Fruit fly (Drosophila melanogaster) whole organism, embryonic: Measurements from ENCODE around the gene gish.
A peak's percentile ranks its signal among the peaks of the same experiment; 100 is the strongest.

Source experiments
- BtbVII ChIP-seq: fragments of 200-800 bp; sonication (Bioruptor generic); optimal IDR thresholded peaks from 3 replicates; lab custom pipeline; 2017; ENCODE audit warnings: missing biosample characterization, mild to moderate bottlenecking, missing genetic modification characterization
- C15 ChIP-seq: fragments of 200-800 bp; sonication (Bioruptor generic); IDR thresholded peaks from 3 replicates; pipeline ENCODE4 v1.3.6; 2022; ENCODE audit warnings: missing biosample characterization, missing genetic modification characterization
- CG10147 ChIP-seq: fragments of 200-800 bp; sonication (Bioruptor generic); optimal IDR thresholded peaks from 2 replicates; lab custom pipeline; 2019; ENCODE audit warnings: missing biosample characterization, mild to moderate bottlenecking, missing genetic modification characterization, moderate library complexity
- CG10274 ChIP-seq: fragments of 200-800 bp; sonication (Bioruptor generic); optimal IDR thresholded peaks from 3 replicates; lab custom pipeline; 2017; ENCODE audit warnings: missing biosample characterization, mild to moderate bottlenecking, missing genetic modification characterization
- CG16863 ChIP-seq: fragments of 200-800 bp; sonication (Bioruptor generic); optimal IDR thresholded peaks from 3 replicates; lab custom pipeline; 2016; ENCODE audit warnings: missing biosample characterization, missing genetic modification characterization
- CG17328 ChIP-seq: fragments of 200-800 bp; sonication (Bioruptor generic); IDR thresholded peaks from 2 replicates; pipeline ENCODE4 v1.3.6; 2022; ENCODE audit warnings: missing biosample characterization, missing genetic modification characterization
- CG17912 ChIP-seq: fragments of 200-800 bp; sonication (Bioruptor generic); optimal IDR thresholded peaks from 2 replicates; lab custom pipeline; 2018; ENCODE audit warnings: missing biosample characterization, mild to moderate bottlenecking, missing genetic modification characterization
- CG31224 ChIP-seq: fragments of 200-800 bp; sonication (Bioruptor generic); IDR thresholded peaks from 2 replicates; pipeline ENCODE4 v1.3.6; 2022; ENCODE audit warnings: missing biosample characterization, missing genetic modification characterization
- CG31388 ChIP-seq: fragments of 200-800 bp; sonication (Bioruptor generic); optimal IDR thresholded peaks from 2 replicates; lab custom pipeline; 2016; ENCODE audit warnings: missing biosample characterization, missing genetic modification characterization
- CG32767 ChIP-seq: fragments of 200-800 bp; sonication (Bioruptor generic); IDR thresholded peaks from 2 replicates; pipeline ENCODE4 v1.3.6; 2022; ENCODE audit warnings: missing biosample characterization, missing genetic modification characterization
- CG33557 ChIP-seq: fragments of 200-800 bp; sonication (Bioruptor generic); optimal IDR thresholded peaks from 2 replicates; lab custom pipeline; 2019; ENCODE audit warnings: missing biosample characterization, mild to moderate bottlenecking, missing genetic modification characterization, moderate library complexity
- CG34376 ChIP-seq: fragments of 200-800 bp; sonication (Bioruptor generic); optimal IDR thresholded peaks from 2 replicates; lab custom pipeline; 2018; ENCODE audit warnings: missing biosample characterization, mild to moderate bottlenecking, missing genetic modification characterization
- CG34422 ChIP-seq: fragments of 200-800 bp; sonication (Bioruptor generic); IDR thresholded peaks from 3 replicates; pipeline ENCODE4 v1.3.6; 2022; ENCODE audit warnings: missing biosample characterization, missing genetic modification characterization
- CG43689 ChIP-seq: fragments of 200-800 bp; sonication (Bioruptor generic); IDR thresholded peaks from 2 replicates; pipeline ENCODE4 v1.3.6; 2022; ENCODE audit warnings: missing biosample characterization, missing genetic modification characterization
- CG6175 ChIP-seq: fragments of 200-800 bp; sonication (Bioruptor generic); IDR thresholded peaks from 3 replicates; pipeline ENCODE4 v1.3.6; 2022; ENCODE audit warnings: missing biosample characterization, missing genetic modification characterization
- CG6683 ChIP-seq: fragments of 200-800 bp; sonication (Bioruptor generic); optimal IDR thresholded peaks from 2 replicates; lab custom pipeline; 2017; ENCODE audit warnings: missing biosample characterization, mild to moderate bottlenecking, missing genetic modification characterization, missing genetic modification reagents
- CG6791 ChIP-seq: fragments of 200-800 bp; sonication (Bioruptor generic); IDR thresholded peaks from 3 replicates; pipeline ENCODE4 v1.3.6; 2022; ENCODE audit warnings: missing biosample characterization, missing genetic modification characterization; ENCODE audit not compliant: partially characterized antibody
- CG7786 ChIP-seq: fragments of 200-800 bp; sonication (Bioruptor generic); optimal IDR thresholded peaks from 2 replicates; lab custom pipeline; 2016; ENCODE audit warnings: missing biosample characterization, missing genetic modification characterization
- Drgx ChIP-seq: fragments of 200-800 bp; sonication (Bioruptor generic); IDR thresholded peaks from 2 replicates; pipeline ENCODE4 v1.3.6; 2022; ENCODE audit warnings: missing biosample characterization, missing genetic modification characterization
- Eip74EF ChIP-seq, 2 experiments: fragments of 200-800 bp in 1 of 2; fragments of >200 bp in 1 of 2; sonication (Bioruptor generic) in 1 of 2; optimal IDR thresholded peaks; 2 replicates each; lab custom pipeline; 2017 to 2019; ENCODE audit warnings: missing biosample characterization in 2 of 2, missing genetic modification characterization in 2 of 2, mild to moderate bottlenecking in 1 of 2, moderate library complexity in 1 of 2
- Ets65A ChIP-seq: fragments of 200-800 bp; sonication (Bioruptor generic); peaks from one replicate; lab custom pipeline; 2016; ENCODE audit warnings: missing biosample characterization, missing genetic modification characterization
- GATAe ChIP-seq: fragments of 200-800 bp; sonication (Bioruptor generic); conservative IDR thresholded peaks from 2 replicates; pipeline ENCODE4 v1.3.6; 2022; ENCODE audit warnings: missing biosample characterization, missing genetic modification characterization
- HmgZ ChIP-seq: fragments of 200-800 bp; sonication (Bioruptor generic); optimal IDR thresholded peaks from 2 replicates; lab custom pipeline; 2018; ENCODE audit warnings: missing biosample characterization, mild to moderate bottlenecking, missing genetic modification characterization
- Hr78 ChIP-seq, 2 experiments: fragments of 200-800 bp in 1 of 2; fragments of >200 bp in 1 of 2; sonication (Bioruptor generic) in 1 of 2; optimal IDR thresholded peaks; 2 replicates each; lab custom pipeline; 2017 to 2019; ENCODE audit warnings: missing biosample characterization in 2 of 2, missing genetic modification characterization in 2 of 2, mild to moderate bottlenecking in 1 of 2, moderate library complexity in 1 of 2
- Oli ChIP-seq: fragments of 200-800 bp; sonication (Bioruptor generic); optimal IDR thresholded peaks from 2 replicates; lab custom pipeline; 2018; ENCODE audit warnings: missing biosample characterization, mild to moderate bottlenecking, missing genetic modification characterization, moderate library complexity
- Rx ChIP-seq: fragments of 200-800 bp; sonication (Bioruptor generic); IDR thresholded peaks from 2 replicates; pipeline ENCODE4 v1.3.6; 2022; ENCODE audit warnings: missing biosample characterization, missing genetic modification characterization
- aop ChIP-seq: fragments of 200-800 bp; sonication (Bioruptor generic); IDR thresholded peaks from 2 replicates; pipeline ENCODE4 v1.3.6; 2022; ENCODE audit warnings: missing biosample characterization, missing genetic modification characterization
- ash1 ChIP-seq: fragments of 200-800 bp; sonication (Bioruptor generic); optimal IDR thresholded peaks from 2 replicates; lab custom pipeline; 2018; ENCODE audit warnings: missing biosample characterization, mild to moderate bottlenecking, missing genetic modification characterization
- cato ChIP-seq: fragments of 200-800 bp; sonication (Bioruptor generic); optimal IDR thresholded peaks from 2 replicates; lab custom pipeline; 2016; ENCODE audit warnings: missing biosample characterization, missing genetic modification characterization, borderline replicate concordance
- caup ChIP-seq: fragments of 200-800 bp; sonication (Bioruptor generic); optimal IDR thresholded peaks from 3 replicates; lab custom pipeline; 2017; ENCODE audit warnings: missing biosample characterization, mild to moderate bottlenecking, missing genetic modification characterization, moderate library complexity; ENCODE audit not compliant: severe bottlenecking
- dimm ChIP-seq: fragments of 200-800 bp; sonication (Bioruptor generic); IDR thresholded peaks from 2 replicates; pipeline ENCODE4 v1.3.6; 2022; ENCODE audit warnings: missing biosample characterization, missing genetic modification characterization
- disco-r ChIP-seq: fragments of 200-800 bp; sonication (Bioruptor generic); optimal IDR thresholded peaks from 2 replicates; lab custom pipeline; 2016; ENCODE audit warnings: missing biosample characterization, missing genetic modification characterization
- dm ChIP-seq: fragments of 200-800 bp; sonication (Bioruptor generic); optimal IDR thresholded peaks from 3 replicates; lab custom pipeline; 2016; ENCODE audit warnings: missing biosample characterization, missing genetic modification characterization
- exex ChIP-seq: fragments of 200-800 bp; sonication (Bioruptor generic); optimal IDR thresholded peaks from 4 replicates; lab custom pipeline; 2018; ENCODE audit warnings: missing biosample characterization, mild to moderate bottlenecking, missing genetic modification characterization, moderate library complexity
- grn ChIP-seq: fragments of 200-800 bp; sonication (Bioruptor generic); optimal IDR thresholded peaks from 3 replicates; lab custom pipeline; 2017; ENCODE audit warnings: missing biosample characterization, missing genetic modification characterization
- h ChIP-seq: fragments of >200 bp; optimal IDR thresholded peaks from 2 replicates; lab custom pipeline; 2017
- jing ChIP-seq: fragments of 200-800 bp; sonication (Bioruptor generic); optimal IDR thresholded peaks from 2 replicates; lab custom pipeline; 2018; ENCODE audit warnings: missing biosample characterization, mild to moderate bottlenecking, missing genetic modification characterization
- kah ChIP-seq: fragments of 200-800 bp; sonication (Bioruptor generic); optimal IDR thresholded peaks from 2 replicates; lab custom pipeline; 2018; ENCODE audit warnings: missing biosample characterization, mild to moderate bottlenecking, missing genetic modification characterization
- mirr ChIP-seq: fragments of 200-800 bp; sonication (Bioruptor generic); optimal IDR thresholded peaks from 3 replicates; lab custom pipeline; 2018; ENCODE audit warnings: missing biosample characterization, mild to moderate bottlenecking, missing genetic modification characterization
- nerfin-1 ChIP-seq: fragments of 200-800 bp; sonication (Bioruptor generic); optimal IDR thresholded peaks from 3 replicates; lab custom pipeline; 2019; ENCODE audit warnings: missing biosample characterization, mild to moderate bottlenecking, missing genetic modification characterization, moderate library complexity
- pan ChIP-seq, 4 experiments: fragments of >200 bp in 3 of 4; fragments of 200-800 bp in 1 of 4; sonication (Bioruptor generic) in 1 of 4; optimal IDR thresholded peaks in 3 of 4; IDR thresholded peaks in 1 of 4; 2 replicates each; pipeline versions ENCODE4 v1.3.6 to Lab custom; 2017 to 2022; ENCODE audit warnings: missing biosample characterization in 2 of 4, missing genetic modification characterization in 2 of 4, mixed read lengths in 1 of 4
- ro ChIP-seq: fragments of 200-800 bp; sonication (Bioruptor generic); IDR thresholded peaks from 2 replicates; pipeline ENCODE4 v1.3.6; 2022; ENCODE audit warnings: missing biosample characterization, missing genetic modification characterization
- salm ChIP-seq: fragments of 200-800 bp; sonication (Bioruptor generic); optimal IDR thresholded peaks from 2 replicates; lab custom pipeline; 2018; ENCODE audit warnings: missing biosample characterization, mild to moderate bottlenecking, missing genetic modification characterization
- sens ChIP-seq: fragments of 200-800 bp; sonication (Bioruptor generic); peaks from one replicate; lab custom pipeline; 2016; ENCODE audit warnings: missing biosample characterization, missing genetic modification characterization
- sr ChIP-seq: fragments of 200-800 bp; sonication (Bioruptor generic); IDR thresholded peaks from 3 replicates; pipeline ENCODE4 v1.3.6; 2022; ENCODE audit warnings: missing biosample characterization, missing genetic modification characterization
- sug ChIP-seq: fragments of 200-800 bp; optimal IDR thresholded peaks from 2 replicates; lab custom pipeline; 2019; ENCODE audit warnings: missing biosample characterization, mild to moderate bottlenecking, missing genetic modification characterization, moderate library complexity
- tgo ChIP-seq: fragments of 200-800 bp; sonication (Bioruptor generic); IDR thresholded peaks from 3 replicates; pipeline ENCODE4 v1.3.6; 2022; ENCODE audit warnings: missing biosample characterization, missing genetic modification characterization
- vvl ChIP-seq: fragments of 200-800 bp; sonication (Bioruptor generic); IDR thresholded peaks from 2 replicates; pipeline ENCODE4 v1.3.6; 2022; ENCODE audit warnings: missing biosample characterization, missing genetic modification characterization
- zfh2 ChIP-seq: fragments of 200-800 bp; sonication (Bioruptor generic); optimal IDR thresholded peaks from 2 replicates; lab custom pipeline; 2016; ENCODE audit warnings: missing biosample characterization, missing genetic modification characterization

gish gene

dm6 chr3R:16275329-16275728 lies 3.1 kb downstream of the gish start:
- peak; percentile 37 for TF ChIP-seq exex (tag; lab: Kevin White, UChicago)
- TF ChIP-seq grn (GFP tag; lab: Kevin White, UChicago), result peak; percentile 25
- TF ChIP-seq GATAe (GFP tag; lab: Robert Waterston, UW), result peak; percentile 62; the same call in 1 of the 2 replicates
- TF ChIP-seq Rx (GFP tag; lab: Robert Waterston, UW), result no peak
- TF ChIP-seq CG43689 (GFP tag; lab: Robert Waterston, UW), result no peak
- TF ChIP-seq ash1 (GFP tag; lab: Kevin White, UChicago), result peak; percentile 3
- peak; percentile 19 for TF ChIP-seq CG34376 (GFP tag; lab: Kevin White, UChicago)
- TF ChIP-seq sens (GFP tag; lab: Kevin White, UChicago), result peak; percentile 51
- TF ChIP-seq mirr (GFP tag; lab: Kevin White, UChicago), result peak; percentile 73
- no peak for TF ChIP-seq pan (optimal IDR thresholded peaks at IDR 0.05; lab: Kevin White, UChicago)
- TF ChIP-seq pan (GFP tag; optimal IDR thresholded peaks at IDR 0.05 in 1 of 2, IDR thresholded peaks at IDR 0.05 in 1 of 2), result no peak
- TF ChIP-seq sug, result peak; percentile 7
- TF ChIP-seq dm (GFP tag; lab: Kevin White, UChicago), result no peak
- no peak for TF ChIP-seq CG32767 (GFP tag; lab: Robert Waterston, UW)
- TF ChIP-seq HmgZ (tag; lab: Kevin White, UChicago), result peak; percentile 3
- TF ChIP-seq Drgx (GFP tag; lab: Robert Waterston, UW), result no peak
- no peak for TF ChIP-seq CG6791

dm6 chr3R:16275890-16276619 lies 3.8 kb downstream of the gish start:
- TF ChIP-seq Oli (tag; lab: Kevin White, UChicago) (no peak), dimm (no peak), h (lab: Kevin White, UChicago) (no peak), CG16863 (GFP tag; lab: Kevin White, UChicago) (no peak), aop (no peak), cato (GFP tag; lab: Kevin White, UChicago) (no peak), kah (GFP tag; lab: Kevin White, UChicago) (peak; percentile 20), tgo (GFP tag; lab: Robert Waterston, UW) (no peak), caup (GFP tag; lab: Kevin White, UChicago) (no peak), ro (GFP tag; lab: Robert Waterston, UW) (no peak), CG10147 (GFP tag; lab: Kevin White, UChicago) (no peak), CG6175 (GFP tag; lab: Robert Waterston, UW) (no peak), CG34422 (GFP tag; lab: Robert Waterston, UW) (no peak), CG17328 (no peak), Eip74EF (GFP tag; optimal IDR thresholded peaks at IDR 0.05; lab: Kevin White, UChicago) (no peak), sr (0 out of 3 replicates have a peak, but pooled peaks have one; percentile 63), CG10274 (GFP tag; lab: Kevin White, UChicago) (no peak), CG6683 (GFP tag; lab: Kevin White, UChicago) (no peak), nerfin-1 (tag; lab: Kevin White, UChicago) (no peak), CG7786 (GFP tag; lab: Kevin White, UChicago) (no peak), CG33557 (peak; percentile 54), C15 (no peak), Hr78 (GFP tag; optimal IDR thresholded peaks at IDR 0.05; lab: Kevin White, UChicago) (peak in 1 of 2 experiments; percentile 80), BtbVII (GFP tag; lab: Kevin White, UChicago) (no peak), CG31388 (GFP tag; lab: Kevin White, UChicago) (no peak), disco-r (no peak), Ets65A (GFP tag; lab: Kevin White, UChicago) (no peak), jing (GFP tag; lab: Kevin White, UChicago) (no peak), salm (tag; lab: Kevin White, UChicago) (peak; percentile 35), CG31224 (GFP tag; lab: Robert Waterston, UW) (no peak), zfh2 (no peak), CG17912 (GFP tag; lab: Kevin White, UChicago) (no peak), vvl (GFP tag; lab: Robert Waterston, UW) (no peak)
